Fruit fly (Drosophila melanogaster): Measurements from ENCODE around the gene CG6769.

CG6769 gene

dm6 chrX:17910941-17911703 is 50.3 kb downstream of the CG6769 start, which contains the start of gene CG6847 (continued):
- TF ChIP-seq CG12659 (GFP tag; optimal IDR thresholded peaks at IDR 0.05) (peak; percentile 84), E2f2 (GFP tag; IDR thresholded peaks at IDR 0.05) (peak; percentile 20; the same call in 1 of the 2 replicates), ash1 (GFP tag; optimal IDR thresholded peaks at IDR 0.05) (no peak), ewg (GFP tag; optimal IDR thresholded peaks at IDR 0.05) (peak; percentile 64), zfh2 (GFP tag; optimal IDR thresholded peaks at IDR 0.05) (no peak), Nf-YC (tag; optimal IDR thresholded peaks at IDR 0.05) (peak; percentile 59), CG3065 (GFP tag; optimal IDR thresholded peaks at IDR 0.05) (no peak), exex (tag; optimal IDR thresholded peaks at IDR 0.05) (no peak), scrt (GFP tag; optimal IDR thresholded peaks at IDR 0.05) (peak; percentile 21), D19A (tag; optimal IDR thresholded peaks at IDR 0.05) (peak; percentile 31), CG12744 (GFP tag; optimal IDR thresholded peaks at IDR 0.05) (no peak), CG6254 (GFP tag; optimal IDR thresholded peaks at IDR 0.05) (peak; percentile 17), br (optimal IDR thresholded peaks at IDR 0.05) (no peak), ind (GFP tag; optimal IDR thresholded peaks at IDR 0.05) (peak; percentile 38), vnd (GFP tag; IDR thresholded peaks at IDR 0.05; ENCODE audit: partially characterized antibody) (no peak), zfh1 (GFP tag; IDR thresholded peaks at IDR 0.05) (0 out of 3 replicates have a peak, but pooled peaks have one; percentile 4), H2.0 (GFP tag; IDR thresholded peaks at IDR 0.05) (peak; percentile 45; the same call in 1 of the 2 replicates), oc (tag; optimal IDR thresholded peaks at IDR 0.05) (peak; percentile 62), CG3407 (GFP tag; optimal IDR thresholded peaks at IDR 0.05) (peak; percentile 26), CG10209 (GFP tag; optimal IDR thresholded peaks at IDR 0.05) (peak; percentile 46), odd (GFP tag; optimal IDR thresholded peaks at IDR 0.05) (peak; percentile 49), Sox102F (GFP tag; optimal IDR thresholded peaks at IDR 0.05) (peak; percentile 77), chm (GFP tag; IDR thresholded peaks at IDR 0.05) (peak; percentile 68; the same call in 1 of the 2 replicates), ci (GFP tag; IDR thresholded peaks at IDR 0.05) (0 out of 3 replicates have a peak, but pooled peaks have one; percentile 47), hkb (optimal IDR thresholded peaks at IDR 0.05) (no peak), hkb (GFP tag; IDR thresholded peaks at IDR 0.05) (peak; percentile 41; the same call in 1 of the 2 replicates), aop (GFP tag; IDR thresholded peaks at IDR 0.05) (no peak), Mad (GFP tag; optimal IDR thresholded peaks at IDR 0.05) (peak; percentile 52), Six4 (GFP tag; optimal IDR thresholded peaks at IDR 0.05) (peak; percentile 7), cato (GFP tag; optimal IDR thresholded peaks at IDR 0.05; ENCODE audit: borderline replicate concordance) (peak; percentile 10), CG9215 (GFP tag; IDR thresholded peaks at IDR 0.05) (peak; percentile 53), Xrp1 (GFP tag; IDR thresholded peaks at IDR 0.05) (peak; percentile 41), CHES-1-like (GFP tag; optimal IDR thresholded peaks at IDR 0.05) (no peak), CG13123 (GFP tag; optimal IDR thresholded peaks at IDR 0.05) (peak; percentile 4), CG16863 (GFP tag; optimal IDR thresholded peaks at IDR 0.05) (peak; percentile 18), lola (GFP tag; optimal IDR thresholded peaks at IDR 0.05) (peak in 1 of 3 experiments; percentile 78), p53 (GFP tag; optimal IDR thresholded peaks at IDR 0.05) (no peak), CG6683 (GFP tag; optimal IDR thresholded peaks at IDR 0.05) (no peak), CG32767 (GFP tag; IDR thresholded peaks at IDR 0.05) (peak; percentile 39; the same call in 1 of the 2 replicates), CG15601 (tag; optimal IDR thresholded peaks at IDR 0.05) (peak; percentile 12), Pdp1 (GFP tag; optimal IDR thresholded peaks at IDR 0.05) (peak; percentile 43 to 50), nerfin-2 (GFP tag; IDR thresholded peaks at IDR 0.05; ENCODE audit: partially characterized antibody) (no peak), sd (tag; optimal IDR thresholded peaks at IDR 0.05) (peak; percentile 51), Atf6 (GFP tag; IDR thresholded peaks at IDR 0.05) (peak; percentile 36; the same call in 1 of the 2 replicates), CG4424 (GFP tag; optimal IDR thresholded peaks at IDR 0.05) (peak; percentile 38), trem (tag; optimal IDR thresholded peaks at IDR 0.05) (peak; percentile 3), CG18764 (GFP tag; optimal IDR thresholded peaks at IDR 0.05) (peak; percentile 27), bcd (GFP tag; optimal IDR thresholded peaks at IDR 0.05) (peak; percentile 65), psq (GFP tag; optimal IDR thresholded peaks at IDR 0.05) (peak; percentile 16)

All from whole organism, embryonic.